Fruit fly (Drosophila melanogaster): ENCODE measurements around the gene futsch.

futsch gene

DNA sequence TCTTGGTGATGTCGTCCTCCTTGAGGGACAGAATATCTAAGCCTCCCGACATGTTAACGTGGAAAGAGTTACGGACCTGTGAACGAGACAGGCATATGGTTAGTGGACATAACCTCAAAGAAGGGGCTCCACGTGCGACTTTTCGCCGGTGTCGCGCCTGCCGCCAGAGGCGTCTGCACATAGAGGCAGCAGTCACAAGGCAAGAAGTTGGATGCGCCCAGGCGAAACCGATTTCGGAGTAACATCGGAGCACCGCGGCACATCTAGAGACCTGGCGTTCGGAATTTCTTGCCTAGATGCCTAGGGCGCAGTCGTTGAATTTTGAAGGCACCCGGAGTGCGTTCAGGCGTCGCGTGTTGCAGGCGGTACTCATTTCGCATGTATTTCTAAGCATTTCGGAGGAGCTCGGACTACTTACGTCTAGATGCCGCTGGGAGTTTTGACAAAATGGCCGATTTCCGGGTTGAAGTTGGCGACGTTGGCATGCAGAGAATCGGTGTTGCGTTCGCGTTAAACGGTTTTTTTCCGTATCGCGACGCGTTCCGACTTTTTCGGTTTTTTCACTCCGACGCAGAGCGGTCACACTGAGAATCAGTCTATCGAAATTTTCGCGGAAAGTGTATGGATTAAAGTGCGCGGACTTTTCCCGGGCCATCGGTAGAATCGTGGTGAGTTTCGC, 74.1 kb downstream of the futsch start, which contains the start of the genes sta and inc (continued):
- TF ChIP-seq CG10366 (GFP tag; IDR thresholded peaks at IDR 0.05) (no peak; the same call in 1 of the 2 replicates), Hmr (GFP tag; optimal IDR thresholded peaks at IDR 0.05) (peak; percentile 92), CG2129 (GFP tag; IDR thresholded peaks at IDR 0.05; ENCODE audit: partially characterized antibody) (no peak), run (tag; optimal IDR thresholded peaks at IDR 0.05) (peak; percentile 11), CG12769 (tag; optimal IDR thresholded peaks at IDR 0.05) (no peak), CG12942 (GFP tag; optimal IDR thresholded peaks at IDR 0.05) (no peak), usp (GFP tag; optimal IDR thresholded peaks at IDR 0.05) (no peak), corto (GFP tag; optimal IDR thresholded peaks at IDR 0.05) (no peak), stc (GFP tag; IDR thresholded peaks at IDR 0.05) (no peak), Hr51 (GFP tag; optimal IDR thresholded peaks at IDR 0.05) (peak; percentile 53), bsh (GFP tag; optimal IDR thresholded peaks at IDR 0.05) (peak in 1 of 2 experiments; percentile 49), CG18619 (GFP tag; optimal IDR thresholded peaks at IDR 0.05) (peak; percentile 73), CG13123 (GFP tag; optimal IDR thresholded peaks at IDR 0.05) (no peak), danr (GFP tag; IDR thresholded peaks at IDR 0.05) (no peak), Nf-YB (GFP tag; optimal IDR thresholded peaks at IDR 0.05) (peak; percentile 52), fd64A (GFP tag; optimal IDR thresholded peaks at IDR 0.05) (peak; percentile 52), sob (GFP tag; IDR thresholded peaks at IDR 0.05) (peak; percentile 78), CG7786 (GFP tag; optimal IDR thresholded peaks at IDR 0.05) (peak; percentile 18), Myb (GFP tag; optimal IDR thresholded peaks at IDR 0.05) (peak; percentile 78), mam (GFP tag; optimal IDR thresholded peaks at IDR 0.05) (peak; percentile 40), CG9437 (GFP tag; optimal IDR thresholded peaks at IDR 0.05) (no peak), tgo (GFP tag; IDR thresholded peaks at IDR 0.05) (no peak; the same call in 2 of the 3 replicates), CG6175 (GFP tag; IDR thresholded peaks at IDR 0.05) (0 out of 3 replicates have a peak, but pooled peaks have one; percentile 20), CG42726 (GFP tag; IDR thresholded peaks at IDR 0.05; ENCODE audit: partially characterized antibody) (peak; percentile 74), CG17612 (GFP tag; IDR thresholded peaks at IDR 0.05) (no peak), phol (tag; optimal IDR thresholded peaks at IDR 0.05) (peak; percentile 97), CG1233 (GFP tag; optimal IDR thresholded peaks at IDR 0.05) (peak; percentile 64), Trl (optimal IDR thresholded peaks at IDR 0.05) (no peak), Trl (GFP tag; optimal IDR thresholded peaks at IDR 0.05) (peak; percentile 63), Oaz (GFP tag; IDR thresholded peaks at IDR 0.05) (no peak), Oli (tag; optimal IDR thresholded peaks at IDR 0.05) (peak; percentile 31), HLHmδ (GFP tag; optimal IDR thresholded peaks at IDR 0.05) (peak; percentile 95), Ptx1 (GFP tag; IDR thresholded peaks at IDR 0.05) (no peak), Atf3 (GFP tag; optimal IDR thresholded peaks at IDR 0.05) (no peak), schlank (tag; optimal IDR thresholded peaks at IDR 0.05) (peak; percentile 67), CG10267 (tag; optimal IDR thresholded peaks at IDR 0.05) (peak; percentile 94), Ets65A (GFP tag) (no peak), kah (GFP tag; optimal IDR thresholded peaks at IDR 0.05) (peak; percentile 46), CG12219 (GFP tag; optimal IDR thresholded peaks at IDR 0.05) (peak; percentile 64), H15 (GFP tag; IDR thresholded peaks at IDR 0.05) (0 out of 3 replicates have a peak, but pooled peaks have one; percentile 23), yki (optimal IDR thresholded peaks at IDR 0.05) (no peak), Asciz (GFP tag; optimal IDR thresholded peaks at IDR 0.05) (peak; percentile 65), insv (GFP tag; optimal IDR thresholded peaks at IDR 0.05) (peak in 1 of 2 experiments; percentile 59), Fer1 (GFP tag; optimal IDR thresholded peaks at IDR 0.05) (peak; percentile 90), Sry-δ (GFP tag; optimal IDR thresholded peaks at IDR 0.05) (peak; percentile 82), Bteb2 (GFP tag; optimal IDR thresholded peaks at IDR 0.05) (peak; percentile 68), CG10959 (GFP tag; IDR thresholded peaks at IDR 0.05) (no peak), NFAT (GFP tag; IDR thresholded peaks at IDR 0.05) (peak; percentile 58; the same call in 1 of the 2 replicates), CG18764 (GFP tag; optimal IDR thresholded peaks at IDR 0.05) (peak; percentile 36), Adf1 (GFP tag; IDR thresholded peaks at IDR 0.05) (peak; percentile 53)

Measured in whole organism, embryonic.